Worm (Caenorhabditis elegans) whole organism, L3 larva: Measurements from ENCODE around the gene ZK899.6.

ENCODE experiments used
- R02D3.7 ChIP-seq: fragments of 150-350 bp; optimal IDR thresholded peaks from 2 replicates; lab custom pipeline; 2014; ENCODE audit warnings: missing biosample characterization, missing genetic modification characterization
- ZK546.5 ChIP-seq: sonication (generic microtip); optimal IDR thresholded peaks from 2 replicates; lab custom pipeline; 2017; ENCODE audit warnings: missing biosample characterization, missing genetic modification characterization
- aly-2 ChIP-seq: fragments of 150-350 bp; optimal IDR thresholded peaks from 2 replicates; lab custom pipeline; 2014; ENCODE audit warnings: missing biosample characterization, missing genetic modification characterization
- ceh-16 ChIP-seq: sonication (generic microtip); optimal IDR thresholded peaks from 2 replicates; lab custom pipeline; 2017; ENCODE audit warnings: missing biosample characterization, missing genetic modification characterization
- ceh-28 ChIP-seq: fragments of 150-350 bp; optimal IDR thresholded peaks from 2 replicates; lab custom pipeline; 2014; ENCODE audit warnings: missing biosample characterization, missing genetic modification reagents, missing genetic modification characterization
- ceh-82 ChIP-seq: fragments of 150-350 bp; optimal IDR thresholded peaks from 2 replicates; lab custom pipeline; 2014; ENCODE audit warnings: missing biosample characterization, missing genetic modification characterization
- daf-12 ChIP-seq: fragments of 150-350 bp; optimal IDR thresholded peaks from 2 replicates; lab custom pipeline; 2014; ENCODE audit warnings: missing biosample characterization, missing genetic modification reagents, missing genetic modification characterization
- egl-27 ChIP-seq: sonication (generic microtip); optimal IDR thresholded peaks from 4 replicates; lab custom pipeline; 2017; ENCODE audit warnings: missing biosample characterization, missing genetic modification reagents, missing genetic modification characterization
- egl-5 ChIP-seq: fragments of 150-350 bp; optimal IDR thresholded peaks from 2 replicates; lab custom pipeline; 2017; ENCODE audit warnings: missing biosample characterization, missing genetic modification reagents, missing genetic modification characterization, inconsistent platforms
- elt-1 ChIP-seq: fragments of 150-350 bp; optimal IDR thresholded peaks from 2 replicates; lab custom pipeline; 2014; ENCODE audit warnings: missing biosample characterization, missing genetic modification characterization
- elt-2 ChIP-seq: sonication (generic microtip); optimal IDR thresholded peaks from 2 replicates; lab custom pipeline; 2016; ENCODE audit warnings: missing genetic modification reagents, mild to moderate bottlenecking, missing genetic modification characterization, missing compliant biosample characterization
- elt-3 ChIP-seq, 3 experiments: fragments of 150-350 bp in 1 of 3; sonication (generic microtip) in 2 of 3; optimal IDR thresholded peaks; 2 replicates in 2 of 3; 4 replicates in 1 of 3; lab custom pipeline; 2014 to 2017; ENCODE audit warnings: missing biosample characterization in 3 of 3, missing genetic modification characterization in 3 of 3
- eor-1 ChIP-seq, 2 experiments: fragments of 150-350 bp; optimal IDR thresholded peaks; 2 replicates each; lab custom pipeline; 2014 to 2018; ENCODE audit warnings: missing biosample characterization in 2 of 2, missing genetic modification characterization in 2 of 2
- fkh-10 ChIP-seq: sonication (generic microtip); optimal IDR thresholded peaks from 2 replicates; lab custom pipeline; 2017; ENCODE audit warnings: missing biosample characterization, missing genetic modification reagents, missing genetic modification characterization
- fkh-2 ChIP-seq: fragments of 150-350 bp; optimal IDR thresholded peaks from 2 replicates; lab custom pipeline; 2014; ENCODE audit warnings: missing biosample characterization, missing genetic modification reagents, missing genetic modification characterization
- fos-1 ChIP-seq: fragments of 150-350 bp; optimal IDR thresholded peaks from 2 replicates; lab custom pipeline; 2014; ENCODE audit warnings: missing biosample characterization, missing genetic modification characterization
- hmg-11 ChIP-seq: sonication (generic microtip); optimal IDR thresholded peaks from 2 replicates; lab custom pipeline; 2016; ENCODE audit warnings: missing genetic modification characterization, missing compliant biosample characterization
- jun-1 ChIP-seq: fragments of 150-350 bp; optimal IDR thresholded peaks from 2 replicates; lab custom pipeline; 2014; ENCODE audit warnings: missing biosample characterization, missing genetic modification reagents, missing genetic modification characterization
- lin-15B ChIP-seq: fragments of 150-350 bp; optimal IDR thresholded peaks from 2 replicates; lab custom pipeline; 2014; ENCODE audit warnings: missing biosample characterization, missing genetic modification characterization
- lin-39 ChIP-seq: fragments of 150-350 bp; optimal IDR thresholded peaks from 2 replicates; lab custom pipeline; 2018; ENCODE audit warnings: missing biosample characterization, missing genetic modification reagents, missing genetic modification characterization
- lsy-12 ChIP-seq: sonication (generic microtip); optimal IDR thresholded peaks from 2 replicates; lab custom pipeline; 2016; ENCODE audit warnings: mild to moderate bottlenecking, missing genetic modification characterization, missing compliant biosample characterization
- mml-1 ChIP-seq: fragments of 150-350 bp; sonication (generic microtip); optimal IDR thresholded peaks from 3 replicates; lab custom pipeline; 2014; ENCODE audit warnings: missing biosample characterization, missing genetic modification characterization
- nfya-1 ChIP-seq: sonication (generic microtip); optimal IDR thresholded peaks from 2 replicates; lab custom pipeline; 2017; ENCODE audit warnings: missing genetic modification characterization, mild to moderate bottlenecking, missing compliant biosample characterization, antibody characterized with exemption, moderate library complexity; ENCODE audit not compliant: insufficient read depth
- nhr-11 ChIP-seq: fragments of 150-350 bp; optimal IDR thresholded peaks from 2 replicates; lab custom pipeline; 2014; ENCODE audit warnings: missing biosample characterization, missing genetic modification characterization
- nhr-12 ChIP-seq: fragments of 150-350 bp; optimal IDR thresholded peaks from 2 replicates; lab custom pipeline; 2014; ENCODE audit warnings: missing biosample characterization, missing genetic modification characterization
- nhr-23 ChIP-seq: fragments of 150-350 bp; optimal IDR thresholded peaks from 2 replicates; lab custom pipeline; 2014; ENCODE audit warnings: missing biosample characterization, missing genetic modification reagents, missing genetic modification characterization
- nhr-237 ChIP-seq: fragments of 150-350 bp; optimal IDR thresholded peaks from 2 replicates; lab custom pipeline; 2014; ENCODE audit warnings: missing biosample characterization, missing genetic modification characterization
- nhr-25 ChIP-seq: sonication (generic microtip); optimal IDR thresholded peaks from 2 replicates; lab custom pipeline; 2017; ENCODE audit warnings: missing biosample characterization, missing genetic modification characterization
- nhr-28 ChIP-seq: fragments of 150-350 bp; optimal IDR thresholded peaks from 2 replicates; lab custom pipeline; 2014; ENCODE audit warnings: missing biosample characterization, missing genetic modification characterization
- nhr-67 ChIP-seq: fragments of 150-350 bp; optimal IDR thresholded peaks from 2 replicates; lab custom pipeline; 2014; ENCODE audit warnings: missing biosample characterization, missing genetic modification characterization
- nhr-77 ChIP-seq: fragments of 150-350 bp; optimal IDR thresholded peaks from 2 replicates; lab custom pipeline; 2014; ENCODE audit warnings: missing biosample characterization, missing genetic modification characterization
- pha-4 ChIP-seq: fragments of 150-350 bp; optimal IDR thresholded peaks from 2 replicates; lab custom pipeline; 2014; ENCODE audit warnings: missing biosample characterization, missing genetic modification reagents, missing genetic modification characterization
- pqm-1 ChIP-seq: fragments of 150-350 bp; optimal IDR thresholded peaks from 2 replicates; lab custom pipeline; 2017; ENCODE audit warnings: missing biosample characterization, missing genetic modification characterization, inconsistent platforms
- sea-2 ChIP-seq: fragments of 150-350 bp; sonication (generic microtip); optimal IDR thresholded peaks from 4 replicates; lab custom pipeline; 2014; ENCODE audit warnings: missing biosample characterization, missing genetic modification reagents, missing genetic modification characterization
- skn-1 ChIP-seq: fragments of 150-350 bp; optimal IDR thresholded peaks from 2 replicates; lab custom pipeline; 2014; ENCODE audit warnings: missing biosample characterization, missing genetic modification characterization
- snpc-4 ChIP-seq: fragments of 150-350 bp; optimal IDR thresholded peaks from 2 replicates; lab custom pipeline; 2014; ENCODE audit warnings: missing biosample characterization, missing genetic modification characterization
- tbx-2 ChIP-seq: sonication (generic microtip); optimal IDR thresholded peaks from 2 replicates; lab custom pipeline; 2016; ENCODE audit warnings: mild to moderate bottlenecking, missing genetic modification characterization, missing compliant biosample characterization
- unc-39 ChIP-seq: sonication (generic microtip); optimal IDR thresholded peaks from 4 replicates; lab custom pipeline; 2017; ENCODE audit warnings: missing biosample characterization, missing genetic modification characterization
- unc-62 ChIP-seq: fragments of 150-350 bp; sonication (generic microtip); optimal IDR thresholded peaks from 4 replicates; lab custom pipeline; 2014; ENCODE audit warnings: missing biosample characterization, missing genetic modification reagents, missing genetic modification characterization
- zag-1 ChIP-seq: fragments of 150-350 bp; optimal IDR thresholded peaks from 2 replicates; lab custom pipeline; 2014; ENCODE audit warnings: missing biosample characterization, missing genetic modification characterization
- ztf-11 ChIP-seq: fragments of 150-350 bp; optimal IDR thresholded peaks from 2 replicates; lab custom pipeline; 2014; ENCODE audit warnings: missing biosample characterization, missing genetic modification characterization
- ztf-4 ChIP-seq: fragments of 150-350 bp; optimal IDR thresholded peaks from 2 replicates; lab custom pipeline; 2014; ENCODE audit warnings: missing biosample characterization, missing genetic modification characterization

The ZK899.6 gene

DNA sequence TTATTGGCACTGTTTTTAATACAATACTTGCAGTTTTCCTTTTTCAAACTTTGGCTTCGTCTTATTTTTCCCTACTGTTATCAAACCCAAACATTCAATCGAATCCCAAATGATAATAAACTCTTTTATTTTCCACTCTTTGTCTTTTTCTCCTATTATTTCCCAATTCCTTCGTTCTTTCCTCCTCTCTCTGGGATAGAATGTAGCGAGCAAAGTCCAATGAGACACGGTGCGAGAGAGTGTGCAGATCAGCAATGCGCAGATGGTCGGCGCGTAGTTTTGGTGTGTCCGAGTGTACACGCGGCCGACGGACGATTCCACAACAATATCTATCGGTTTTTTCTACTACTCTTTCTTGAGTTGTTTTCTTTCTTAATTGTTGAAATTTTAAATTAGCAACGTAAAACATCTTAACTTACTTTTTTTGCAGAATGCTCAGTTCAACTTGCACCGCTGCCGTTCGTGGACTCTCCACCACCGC lies 32.1 kb upstream of the ZK899.6 start, which contains the start of gene B0272.3 (continued):
- TF ChIP-seq elt-1 (no peak), mml-1 (tag; lab: Kevin White, UChicago) (no peak), nhr-23 (peak; percentile 74), sea-2 (no peak), nhr-67 (tag; lab: Kevin White, UChicago) (no peak), daf-12 (no peak), nhr-77 (tag; lab: Kevin White, UChicago) (no peak), aly-2 (tag; lab: Kevin White, UChicago) (no peak)

DNA sequence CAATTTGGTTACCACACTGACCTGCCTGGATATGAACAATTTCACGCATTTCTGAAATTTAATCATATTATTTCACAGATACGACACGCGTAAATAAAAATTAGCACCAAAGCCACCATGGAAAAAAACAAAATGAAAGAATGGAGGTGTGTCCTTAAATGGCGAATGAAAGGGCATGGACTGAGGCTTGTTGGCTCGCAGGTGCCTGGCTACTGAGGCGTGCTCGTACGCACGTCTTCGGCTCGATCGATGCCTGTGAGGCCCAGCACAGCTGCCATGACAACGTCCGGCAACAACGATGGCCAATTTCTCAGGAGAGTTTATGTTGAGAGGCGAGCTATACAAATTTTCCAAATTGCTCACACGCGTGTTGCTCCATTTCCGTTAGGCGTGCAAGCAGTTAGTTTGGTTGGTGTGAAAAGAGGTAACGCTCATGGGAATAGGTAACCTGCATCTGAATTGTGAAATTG lies 26.3 kb upstream of the ZK899.6 start, which contains the start of gene tbb-4:
Gene tbb-4, minus strand, starts transcription at position 51 of the 470 bp plus-strand sequence.
- TF ChIP-seq nhr-12 (tag; lab: Kevin White, UChicago) (no peak), nhr-77 (tag; lab: Kevin White, UChicago) (no peak)

DNA sequence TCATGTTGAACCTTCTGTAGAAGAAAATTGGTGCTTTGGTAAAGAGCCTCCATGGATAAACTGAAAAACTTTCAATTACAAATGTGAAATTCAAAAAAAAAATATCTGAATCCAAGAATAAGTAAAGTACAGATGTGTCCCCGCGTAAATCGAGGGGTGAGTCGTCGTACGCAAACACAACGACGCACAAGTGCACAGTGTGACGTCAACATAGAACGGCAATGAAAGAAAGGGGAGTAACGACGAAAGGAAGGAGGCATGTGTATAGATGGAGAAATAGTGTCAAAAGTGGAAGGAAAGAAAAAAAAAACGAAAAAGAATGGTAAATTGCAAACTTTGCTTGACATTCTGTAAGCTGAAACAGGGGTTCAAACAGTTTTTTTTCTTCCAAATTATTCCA lies 21.6 kb upstream of the ZK899.6 start, which contains the start of gene memb-1:
Gene memb-1, minus strand, starts transcription at position 60 of the 400 bp plus-strand sequence.
- TF ChIP-seq egl-5 (tag; lab: Kevin White, UChicago): peak; percentile 67
- TF ChIP-seq fkh-2 (tag; lab: Kevin White, UChicago): peak; percentile 1
- TF ChIP-seq nhr-77 (tag; lab: Kevin White, UChicago): no peak
- TF ChIP-seq nhr-67 (tag; lab: Kevin White, UChicago): no peak
- TF ChIP-seq skn-1 (tag; lab: Kevin White, UChicago): peak; percentile 45
- peak; percentile 70 for TF ChIP-seq R02D3.7 (tag; lab: Kevin White, UChicago)
- TF ChIP-seq nhr-25 (tag; lab: Kevin White, UChicago): peak; percentile 84
- TF ChIP-seq elt-2 (tag; lab: Kevin White, UChicago): peak; percentile 59
- peak; percentile 74 for TF ChIP-seq pqm-1 (tag; lab: Kevin White, UChicago)
- TF ChIP-seq nhr-237 (tag; lab: Kevin White, UChicago): no peak
- TF ChIP-seq nhr-28: no peak
- TF ChIP-seq ztf-4 (tag; lab: Kevin White, UChicago): no peak
- no peak for TF ChIP-seq elt-3 (tag; optimal IDR thresholded peaks at IDR 0.05; lab: Kevin White, UChicago)
- peak; percentile 77 for TF ChIP-seq nhr-23
- no peak for TF ChIP-seq ceh-16
- TF ChIP-seq ceh-82 (tag; lab: Kevin White, UChicago): no peak
- no peak for TF ChIP-seq zag-1 (tag; lab: Kevin White, UChicago)
- TF ChIP-seq hmg-11 (tag; lab: Kevin White, UChicago): peak; percentile 77
- TF ChIP-seq nfya-1 (tag; lab: Kevin White, UChicago): peak; percentile 77
- peak; percentile 30 for TF ChIP-seq snpc-4 (tag; lab: Kevin White, UChicago)
- TF ChIP-seq pha-4: peak; percentile 83
- TF ChIP-seq lin-39 (tag; lab: Kevin White, UChicago): peak; percentile 73
- TF ChIP-seq egl-27 (tag; lab: Kevin White, UChicago): peak; percentile 21
- peak; percentile 50 for TF ChIP-seq jun-1 (tag; lab: Kevin White, UChicago)
- TF ChIP-seq fos-1 (tag; lab: Kevin White, UChicago): peak; percentile 33
- peak; percentile 18 for TF ChIP-seq lin-15B
- no peak for TF ChIP-seq nhr-11 (tag; lab: Kevin White, UChicago)
- TF ChIP-seq tbx-2 (tag; lab: Kevin White, UChicago): no peak

DNA sequence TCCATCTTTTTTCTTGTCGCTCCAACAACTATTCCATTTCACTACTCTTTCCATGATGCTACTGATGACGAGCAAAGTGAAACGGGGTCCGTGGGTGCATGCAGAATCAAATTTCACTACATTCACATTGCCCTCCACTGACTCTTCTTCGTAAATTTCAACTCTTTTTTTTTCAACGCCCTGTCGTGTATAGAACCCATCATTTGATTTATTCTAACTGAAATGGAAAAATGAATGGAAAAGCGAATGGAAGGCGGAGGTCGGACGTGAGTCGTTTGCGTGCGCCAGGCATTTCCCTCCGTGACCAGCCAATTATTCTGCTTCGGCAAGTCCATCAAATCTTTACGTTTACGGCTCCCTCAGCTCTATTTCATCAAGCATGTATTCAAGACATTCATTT lies 19.3 kb upstream of the ZK899.6 start:
- TF ChIP-seq elt-2 (tag; lab: Kevin White, UChicago): no peak
- peak; percentile 4 for TF ChIP-seq fkh-10 (GFP tag; lab: Kevin White, UChicago)
- TF ChIP-seq, all 47 proteins: peak for 1

DNA sequence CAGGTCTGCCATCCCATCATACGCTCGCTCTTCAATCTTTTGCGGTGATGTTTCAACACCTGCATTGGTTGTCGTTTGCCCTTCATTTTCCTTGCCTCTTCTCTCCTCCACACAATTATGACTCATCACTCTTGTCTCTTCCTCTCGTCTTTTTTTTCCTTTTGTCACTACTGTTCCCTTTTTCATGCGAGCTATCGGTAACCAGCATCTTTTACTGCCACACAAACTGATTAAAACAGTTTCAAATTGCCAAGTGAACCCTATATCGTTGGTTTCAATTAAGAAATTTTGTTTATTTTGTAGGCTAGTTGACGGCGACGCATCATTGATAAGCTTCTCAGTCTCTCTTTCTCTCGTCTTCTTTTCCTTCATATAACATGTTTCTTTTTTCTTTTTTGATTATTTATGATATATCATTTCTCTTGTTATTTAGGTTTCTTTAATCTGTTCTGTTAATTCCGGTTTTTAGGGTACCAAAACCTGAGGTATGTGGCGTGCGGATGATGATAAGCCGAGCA lies 16.9 kb upstream of the ZK899.6 start, which contains the start of gene ZK899.1:
Gene ZK899.1, plus strand, starts transcription at position 468 of the 518 bp plus-strand sequence.
- TF ChIP-seq zag-1 (tag; lab: Kevin White, UChicago): no peak
- no peak for TF ChIP-seq nhr-23
- no peak for TF ChIP-seq R02D3.7 (tag; lab: Kevin White, UChicago)
- no peak for TF ChIP-seq fkh-10 (GFP tag; lab: Kevin White, UChicago)
- no peak for TF ChIP-seq daf-12
- no peak for TF ChIP-seq eor-1 (tag; optimal IDR thresholded peaks at IDR 0.05; lab: Kevin White, UChicago)
- TF ChIP-seq hmg-11 (tag; lab: Kevin White, UChicago): no peak
- TF ChIP-seq ZK546.5: no peak
- TF ChIP-seq elt-2 (tag; lab: Kevin White, UChicago): peak; percentile 91
- no peak for TF ChIP-seq skn-1 (tag; lab: Kevin White, UChicago)
- TF ChIP-seq sea-2: no peak
- TF ChIP-seq ztf-11 (tag; lab: Kevin White, UChicago): no peak
- TF ChIP-seq mml-1 (tag; lab: Kevin White, UChicago): no peak
- no peak for TF ChIP-seq nhr-25 (tag; lab: Kevin White, UChicago)
- TF ChIP-seq jun-1 (tag; lab: Kevin White, UChicago): peak; percentile 82
- no peak for TF ChIP-seq ceh-28 (tag; lab: Kevin White, UChicago)
- TF ChIP-seq unc-62 (GFP tag; lab: Kevin White, UChicago): no peak
- TF ChIP-seq lsy-12 (tag; lab: Kevin White, UChicago): no peak
- peak; percentile 51 for TF ChIP-seq fos-1 (tag; lab: Kevin White, UChicago)
- no peak for TF ChIP-seq nfya-1 (tag; lab: Kevin White, UChicago)
- no peak for TF ChIP-seq lin-39 (tag; lab: Kevin White, UChicago)
- TF ChIP-seq nhr-28: no peak
- TF ChIP-seq pqm-1 (tag; lab: Kevin White, UChicago): peak; percentile 54
- no peak for TF ChIP-seq nhr-67 (tag; lab: Kevin White, UChicago)
- no peak for TF ChIP-seq nhr-237 (tag; lab: Kevin White, UChicago)
- TF ChIP-seq unc-39: no peak
